Worm (Caenorhabditis elegans): ENCODE results near the gene R04A9.7.

ce11 chrX:394709-395108 lies at the start of gene R04A9.7:
- TF ChIP-seq F13C5.2 (tag; optimal IDR thresholded peaks at IDR 0.05) (no peak), ama-1 (optimal IDR thresholded peaks at IDR 0.05) (no peak), ceh-13 (GFP tag; optimal IDR thresholded peaks at IDR 0.05) (no peak), hmg-4 (GFP tag; optimal IDR thresholded peaks at IDR 0.05) (no peak), tbx-37 (GFP tag; conservative IDR thresholded peaks at IDR 0.05) (no peak), tbx-11 (GFP tag; IDR thresholded peaks at IDR 0.05) (no peak), tra-4 (tag; optimal IDR thresholded peaks at IDR 0.05) (no peak), sea-1 (GFP tag; conservative IDR thresholded peaks at IDR 0.05) (no peak), B0310.2 (tag; optimal IDR thresholded peaks at IDR 0.05) (no peak)
